Fruit fly (Drosophila melanogaster) whole organism, embryonic: Measurements from ENCODE around the gene CG13609.

Experiments
- Adf1 ChIP-seq: fragments of 200-800 bp; sonication (Bioruptor generic); IDR thresholded peaks from 2 replicates; pipeline ENCODE4 v1.3.6; 2022; ENCODE audit warnings: missing biosample characterization, missing genetic modification characterization
- Aef1 ChIP-seq: fragments of 200-800 bp; sonication (Bioruptor generic); IDR thresholded peaks from 3 replicates; pipeline ENCODE4 v1.3.6; 2022; ENCODE audit warnings: missing biosample characterization, missing genetic modification characterization
- Bteb2 ChIP-seq: fragments of 200-800 bp; sonication (Bioruptor generic); optimal IDR thresholded peaks from 2 replicates; lab custom pipeline; 2016; ENCODE audit warnings: missing biosample characterization, missing genetic modification characterization
- CG11247 ChIP-seq: fragments of 200-800 bp; sonication (Bioruptor generic); IDR thresholded peaks from 2 replicates; pipeline ENCODE4 v1.3.6; 2022; ENCODE audit warnings: missing biosample characterization, missing genetic modification characterization
- CG11723 ChIP-seq: fragments of 200-800 bp; sonication (Bioruptor generic); optimal IDR thresholded peaks from 2 replicates; lab custom pipeline; 2017; ENCODE audit warnings: missing biosample characterization, mild to moderate bottlenecking, missing genetic modification characterization
- CG12071 ChIP-seq: fragments of 200-800 bp; sonication (Bioruptor generic); optimal IDR thresholded peaks from 3 replicates; lab custom pipeline; 2018; ENCODE audit warnings: missing biosample characterization, mild to moderate bottlenecking, missing genetic modification characterization
- CG12236 ChIP-seq: fragments of 200-800 bp; sonication (Bioruptor generic); optimal IDR thresholded peaks from 2 replicates; lab custom pipeline; 2016; ENCODE audit warnings: missing biosample characterization, missing genetic modification characterization
- CG12299 ChIP-seq: fragments of 200-800 bp; sonication (Bioruptor generic); optimal IDR thresholded peaks from 2 replicates; lab custom pipeline; 2018; ENCODE audit warnings: missing biosample characterization, mild to moderate bottlenecking, missing genetic modification characterization
- CG12659 ChIP-seq: fragments of 200-800 bp; sonication (Bioruptor generic); optimal IDR thresholded peaks from 3 replicates; lab custom pipeline; 2017; ENCODE audit warnings: mild to moderate bottlenecking, missing biosample characterization, missing genetic modification reagents, missing genetic modification characterization
- CG14965 ChIP-seq: fragments of 200-800 bp; sonication (Bioruptor generic); optimal IDR thresholded peaks from 2 replicates; lab custom pipeline; 2016; ENCODE audit warnings: missing biosample characterization, missing genetic modification characterization, borderline replicate concordance
- CG15269 ChIP-seq: fragments of 200-800 bp; sonication (Bioruptor generic); optimal IDR thresholded peaks from 2 replicates; lab custom pipeline; 2018; ENCODE audit warnings: missing biosample characterization, mild to moderate bottlenecking, missing genetic modification characterization, moderate library complexity
- CG1792 ChIP-seq: fragments of 200-800 bp; sonication (Bioruptor generic); optimal IDR thresholded peaks from 2 replicates; lab custom pipeline; 2016; ENCODE audit warnings: missing biosample characterization, missing genetic modification characterization
- CG2889 ChIP-seq: fragments of 200-800 bp; sonication (Bioruptor generic); IDR thresholded peaks from 3 replicates; pipeline ENCODE4 v1.3.6; 2022; ENCODE audit warnings: missing biosample characterization, missing genetic modification characterization
- CG3065 ChIP-seq: fragments of 200-800 bp; sonication (Bioruptor generic); optimal IDR thresholded peaks from 2 replicates; lab custom pipeline; 2016; ENCODE audit warnings: missing biosample characterization, missing genetic modification characterization
- CG3838 ChIP-seq: fragments of 200-800 bp; sonication (Bioruptor generic); optimal IDR thresholded peaks from 3 replicates; lab custom pipeline; 2016; ENCODE audit warnings: missing biosample characterization, missing genetic modification characterization
- CG3847 ChIP-seq: fragments of 200-800 bp; sonication (Bioruptor generic); IDR thresholded peaks from 2 replicates; pipeline ENCODE4 v1.3.6; 2022; ENCODE audit warnings: missing biosample characterization, missing genetic modification characterization
- CG6272 ChIP-seq: fragments of 200-800 bp; sonication (Bioruptor generic); IDR thresholded peaks from 2 replicates; pipeline ENCODE4 v1.3.6; 2022; ENCODE audit warnings: missing biosample characterization, missing genetic modification characterization
- CG6791 ChIP-seq: fragments of 200-800 bp; sonication (Bioruptor generic); IDR thresholded peaks from 3 replicates; pipeline ENCODE4 v1.3.6; 2022; ENCODE audit warnings: missing biosample characterization, missing genetic modification characterization; ENCODE audit not compliant: partially characterized antibody
- CG7928 ChIP-seq: fragments of 200-800 bp; sonication (Bioruptor generic); optimal IDR thresholded peaks from 2 replicates; lab custom pipeline; 2017; ENCODE audit warnings: missing biosample characterization, mild to moderate bottlenecking, missing genetic modification characterization
- CG8478 ChIP-seq: fragments of >200 bp; optimal IDR thresholded peaks from 2 replicates; lab custom pipeline; 2018
- CG9817 ChIP-seq: fragments of 200-800 bp; sonication (Bioruptor generic); optimal IDR thresholded peaks from 2 replicates; lab custom pipeline; 2018; ENCODE audit warnings: missing biosample characterization, mild to moderate bottlenecking, missing genetic modification characterization, moderate library complexity
- D ChIP-seq, 2 experiments: fragments of 200-800 bp in 1 of 2; fragments of >200 bp in 1 of 2; sonication (Bioruptor generic) in 1 of 2; optimal IDR thresholded peaks; 2 replicates in 1 of 2; 3 replicates in 1 of 2; lab custom pipeline; 2017; ENCODE audit warnings: mild to moderate bottlenecking in 1 of 2, missing biosample characterization in 1 of 2, missing genetic modification characterization in 1 of 2, missing genetic modification reagents in 1 of 2
- D19A ChIP-seq: fragments of 200-800 bp; optimal IDR thresholded peaks from 3 replicates; lab custom pipeline; 2019; ENCODE audit warnings: missing biosample characterization, mild to moderate bottlenecking, missing genetic modification characterization, moderate library complexity
- Dad ChIP-seq: fragments of 200-800 bp; sonication (Bioruptor generic); optimal IDR thresholded peaks from 3 replicates; lab custom pipeline; 2016; ENCODE audit warnings: missing biosample characterization, missing genetic modification characterization
- Ets65A ChIP-seq: fragments of 200-800 bp; sonication (Bioruptor generic); peaks from one replicate; lab custom pipeline; 2016; ENCODE audit warnings: missing biosample characterization, missing genetic modification characterization
- Fer1 ChIP-seq: fragments of 200-800 bp; sonication (Bioruptor generic); optimal IDR thresholded peaks from 2 replicates; lab custom pipeline; 2017; ENCODE audit warnings: missing biosample characterization, mild to moderate bottlenecking, missing genetic modification characterization
- HmgZ ChIP-seq: fragments of 200-800 bp; sonication (Bioruptor generic); optimal IDR thresholded peaks from 2 replicates; lab custom pipeline; 2018; ENCODE audit warnings: missing biosample characterization, mild to moderate bottlenecking, missing genetic modification characterization
- Med ChIP-seq: fragments of 200-800 bp; sonication (Bioruptor generic); peaks from one replicate; lab custom pipeline; 2016; ENCODE audit warnings: missing biosample characterization, missing genetic modification characterization, mild to moderate bottlenecking, inconsistent platforms, moderate library complexity
- Ravus ChIP-seq: fragments of 200-800 bp; sonication (Bioruptor generic); IDR thresholded peaks from 2 replicates; pipeline ENCODE4 v1.3.6; 2022; ENCODE audit warnings: missing biosample characterization, missing genetic modification characterization
- Side ChIP-seq: fragments of 200-800 bp; sonication (Bioruptor generic); optimal IDR thresholded peaks from 2 replicates; lab custom pipeline; 2016; ENCODE audit warnings: missing biosample characterization, missing genetic modification characterization
- Spps ChIP-seq: fragments of 200-800 bp; sonication (Bioruptor generic); optimal IDR thresholded peaks from 2 replicates; lab custom pipeline; 2018; ENCODE audit warnings: missing biosample characterization, mild to moderate bottlenecking, missing genetic modification characterization
- Taf1 ChIP-seq: fragments of 200-800 bp; sonication (Bioruptor generic); IDR thresholded peaks from 2 replicates; pipeline ENCODE4 v1.3.6; 2022; ENCODE audit warnings: missing biosample characterization, missing genetic modification characterization
- Vsx1 ChIP-seq: fragments of 200-800 bp; sonication (Bioruptor generic); optimal IDR thresholded peaks from 2 replicates; lab custom pipeline; 2017; ENCODE audit warnings: missing biosample characterization, mild to moderate bottlenecking, missing genetic modification characterization, missing genetic modification reagents
- bcd ChIP-seq: fragments of 200-800 bp; sonication (Bioruptor generic); optimal IDR thresholded peaks from 2 replicates; lab custom pipeline; 2017; ENCODE audit warnings: missing biosample characterization, mild to moderate bottlenecking, missing genetic modification characterization
- cato ChIP-seq: fragments of 200-800 bp; sonication (Bioruptor generic); optimal IDR thresholded peaks from 2 replicates; lab custom pipeline; 2016; ENCODE audit warnings: missing biosample characterization, missing genetic modification characterization, borderline replicate concordance
- chinmo ChIP-seq: fragments of 200-800 bp; sonication (Bioruptor generic); IDR thresholded peaks from 4 replicates; pipeline ENCODE4 v1.3.6; 2022; ENCODE audit warnings: missing biosample characterization, missing genetic modification characterization; ENCODE audit not compliant: partially characterized antibody
- crc ChIP-seq: fragments of 200-800 bp; sonication (Bioruptor generic); optimal IDR thresholded peaks from 2 replicates; lab custom pipeline; 2016; ENCODE audit warnings: missing biosample characterization, missing genetic modification characterization
- dan ChIP-seq: fragments of 200-800 bp; sonication (Bioruptor generic); IDR thresholded peaks from 2 replicates; pipeline ENCODE4 v1.3.6; 2022; ENCODE audit warnings: missing biosample characterization, missing genetic modification characterization
- dysf ChIP-seq: fragments of 200-800 bp; sonication (Bioruptor generic); IDR thresholded peaks from 3 replicates; pipeline ENCODE4 v1.3.6; 2022; ENCODE audit warnings: missing biosample characterization, missing genetic modification characterization
- fu2 ChIP-seq: fragments of 200-800 bp; sonication (Bioruptor generic); optimal IDR thresholded peaks from 2 replicates; lab custom pipeline; 2016; ENCODE audit warnings: missing biosample characterization, missing genetic modification characterization
- gcm2 ChIP-seq: fragments of 200-800 bp; sonication (Bioruptor generic); optimal IDR thresholded peaks from 2 replicates; lab custom pipeline; 2016; ENCODE audit warnings: missing biosample characterization, missing genetic modification characterization
- h ChIP-seq: fragments of >200 bp; optimal IDR thresholded peaks from 2 replicates; lab custom pipeline; 2017
- hbn ChIP-seq: fragments of 200-800 bp; sonication (Bioruptor generic); IDR thresholded peaks from 2 replicates; pipeline ENCODE4 v1.3.6; 2022; ENCODE audit warnings: missing biosample characterization, missing genetic modification characterization; ENCODE audit not compliant: partially characterized antibody
- hth ChIP-seq: fragments of >200 bp; optimal IDR thresholded peaks from 2 replicates; lab custom pipeline; 2017; ENCODE audit warnings: inconsistent platforms
- maf-S ChIP-seq: fragments of 200-800 bp; sonication (Bioruptor generic); optimal IDR thresholded peaks from 2 replicates; lab custom pipeline; 2016; ENCODE audit warnings: missing biosample characterization, missing genetic modification characterization
- nerfin-1 ChIP-seq: fragments of 200-800 bp; sonication (Bioruptor generic); optimal IDR thresholded peaks from 3 replicates; lab custom pipeline; 2019; ENCODE audit warnings: missing biosample characterization, mild to moderate bottlenecking, missing genetic modification characterization, moderate library complexity
- schlank ChIP-seq: fragments of 200-800 bp; sonication (Bioruptor generic); optimal IDR thresholded peaks from 2 replicates; lab custom pipeline; 2018; ENCODE audit warnings: missing biosample characterization, mild to moderate bottlenecking, missing genetic modification characterization
- slou ChIP-seq: fragments of 200-800 bp; sonication (Bioruptor generic); optimal IDR thresholded peaks from 3 replicates; lab custom pipeline; 2016; ENCODE audit warnings: missing biosample characterization, missing genetic modification characterization
- sob ChIP-seq: fragments of 200-800 bp; sonication (Bioruptor generic); IDR thresholded peaks from 2 replicates; pipeline ENCODE4 v1.3.6; 2022; ENCODE audit warnings: missing biosample characterization, missing genetic modification characterization
- sug ChIP-seq: fragments of 200-800 bp; optimal IDR thresholded peaks from 2 replicates; lab custom pipeline; 2019; ENCODE audit warnings: missing biosample characterization, mild to moderate bottlenecking, missing genetic modification characterization, moderate library complexity
- z ChIP-seq: fragments of 200-800 bp; sonication (Bioruptor generic); IDR thresholded peaks from 3 replicates; pipeline ENCODE4 v1.3.6; 2022; ENCODE audit warnings: missing biosample characterization, missing genetic modification characterization

Gene CG13609

dm6 chr3R:24206341-24207114 is 20.3 kb upstream of the CG13609 start (continued):
- TF ChIP-seq CG15269 (tag; lab: Kevin White, UChicago) (peak; percentile 54), maf-S (GFP tag; lab: Kevin White, UChicago) (no peak), Vsx1 (GFP tag; lab: Kevin White, UChicago) (no peak), dysf (GFP tag; lab: Robert Waterston, UW) (peak; percentile 70), hth (lab: Kevin White, UChicago) (no peak), CG7928 (no peak), Aef1 (GFP tag; lab: Robert Waterston, UW) (0 out of 3 replicates have a peak, but pooled peaks have one; percentile 13), CG6272 (GFP tag; lab: Robert Waterston, UW) (0 out of 2 replicates have a peak, but pooled peaks have one; percentile 26), schlank (tag; lab: Kevin White, UChicago) (no peak), h (no peak), CG11247 (peak; percentile 40; the same call in 1 of the 2 replicates), CG14965 (GFP tag; lab: Kevin White, UChicago) (no peak), D (optimal IDR thresholded peaks at IDR 0.05; lab: Kevin White, UChicago) (no peak), D (GFP tag; optimal IDR thresholded peaks at IDR 0.05; lab: Kevin White, UChicago) (peak; percentile 53), HmgZ (tag; lab: Kevin White, UChicago) (no peak), gcm2 (GFP tag; lab: Kevin White, UChicago) (no peak), Ets65A (peak; percentile 92), CG9817 (tag; lab: Kevin White, UChicago) (peak; percentile 49), chinmo (no peak), Taf1 (GFP tag; lab: Robert Waterston, UW) (no peak), z (GFP tag; lab: Robert Waterston, UW) (no peak), hbn (GFP tag; lab: Robert Waterston, UW) (no peak), fu2 (GFP tag; lab: Kevin White, UChicago) (no peak), CG3847 (GFP tag; lab: Robert Waterston, UW) (no peak), Side (GFP tag; lab: Kevin White, UChicago) (no peak), CG12071 (GFP tag; lab: Kevin White, UChicago) (peak; percentile 41), CG3065 (no peak), dan (GFP tag; lab: Robert Waterston, UW) (no peak), Bteb2 (no peak), CG1792 (GFP tag; lab: Kevin White, UChicago) (no peak), Med (GFP tag; lab: Kevin White, UChicago) (peak; percentile 81), crc (GFP tag; lab: Kevin White, UChicago) (no peak), CG2889 (GFP tag; lab: Robert Waterston, UW) (no peak; the same call in 2 of the 3 replicates), D19A (tag; lab: Kevin White, UChicago) (peak; percentile 90), CG6791 (GFP tag; lab: Robert Waterston, UW) (no peak), CG3838 (GFP tag; lab: Kevin White, UChicago) (no peak), bcd (GFP tag; lab: Kevin White, UChicago) (peak; percentile 34), slou (GFP tag; lab: Kevin White, UChicago) (no peak), CG8478 (lab: Kevin White, UChicago) (no peak), CG12659 (GFP tag; lab: Kevin White, UChicago) (peak; percentile 19), Spps (tag; lab: Kevin White, UChicago) (no peak), Dad (GFP tag; lab: Kevin White, UChicago) (no peak), Adf1 (GFP tag; lab: Robert Waterston, UW) (no peak), sug (tag; lab: Kevin White, UChicago) (no peak), sob (peak; percentile 42; the same call in 1 of the 2 replicates), Ravus (no peak), cato (GFP tag; lab: Kevin White, UChicago) (peak; percentile 16), nerfin-1 (peak; percentile 59), CG12236 (GFP tag; lab: Kevin White, UChicago) (peak; percentile 7), CG12299 (tag; lab: Kevin White, UChicago) (no peak), CG11723 (GFP tag; lab: Kevin White, UChicago) (peak; percentile 16), Fer1 (GFP tag; lab: Kevin White, UChicago) (no peak)
